Worm (Caenorhabditis elegans): ENCODE results near the gene mdt-6.

- TF ChIP-seq F13C5.2 (tag; optimal IDR thresholded peaks at IDR 0.05) (no peak), hmg-4 (GFP tag; optimal IDR thresholded peaks at IDR 0.05) (no peak), tra-4 (tag; optimal IDR thresholded peaks at IDR 0.05) (no peak)
Measured at ce11 chrV:7095254-7095990, 36.0 kb upstream of the mdt-6 start.
